Fruit fly (Drosophila melanogaster) whole organism, embryonic: ENCODE measurements around the gene Elp4.
A peak's percentile ranks its signal among the peaks of the same experiment; 100 is the strongest.

ENCODE experiments used
- BEAF-32 ChIP-seq: fragments of 200-800 bp; sonication (Bioruptor generic); optimal IDR thresholded peaks from 3 replicates; lab custom pipeline; 2017; ENCODE audit warnings: missing biosample characterization, missing genetic modification characterization, mild to moderate bottlenecking, moderate library complexity, missing genetic modification reagents
- Blimp-1 ChIP-seq: fragments of 200-800 bp; sonication (Bioruptor generic); optimal IDR thresholded peaks from 3 replicates; lab custom pipeline; 2018; ENCODE audit warnings: missing biosample characterization, missing genetic modification characterization, mild to moderate bottlenecking, moderate library complexity, missing genetic modification reagents
- C15 ChIP-seq: fragments of 200-800 bp; sonication (Bioruptor generic); IDR thresholded peaks from 3 replicates; pipeline ENCODE4 v1.3.6; 2022; ENCODE audit warnings: missing biosample characterization, missing genetic modification characterization
- CG11093 ChIP-seq: fragments of 200-800 bp; sonication (Bioruptor generic); IDR thresholded peaks from 3 replicates; pipeline ENCODE4 v1.3.6; 2022; ENCODE audit warnings: missing biosample characterization, missing genetic modification characterization
- CG11456 ChIP-seq: fragments of 200-800 bp; sonication (Bioruptor generic); IDR thresholded peaks from 3 replicates; pipeline ENCODE4 v1.3.6; 2022; ENCODE audit warnings: missing biosample characterization, missing genetic modification characterization
- CG11560 ChIP-seq: fragments of 200-800 bp; sonication (Bioruptor generic); IDR thresholded peaks from 3 replicates; pipeline ENCODE4 v1.3.6; 2022; ENCODE audit warnings: missing biosample characterization, missing genetic modification characterization
- CG12104 ChIP-seq: fragments of 200-800 bp; sonication (Bioruptor generic); optimal IDR thresholded peaks from 3 replicates; lab custom pipeline; 2016; ENCODE audit warnings: missing biosample characterization, missing genetic modification characterization
- CG13123 ChIP-seq: fragments of 200-800 bp; sonication (Bioruptor generic); optimal IDR thresholded peaks from 2 replicates; lab custom pipeline; 2016; ENCODE audit warnings: missing biosample characterization, missing genetic modification characterization
- CG1602 ChIP-seq: fragments of 200-800 bp; sonication (Bioruptor generic); optimal IDR thresholded peaks from 3 replicates; lab custom pipeline; 2016; ENCODE audit warnings: missing biosample characterization, missing genetic modification characterization
- CG18599 ChIP-seq: fragments of 200-800 bp; sonication (Bioruptor generic); optimal IDR thresholded peaks from 3 replicates; lab custom pipeline; 2017; ENCODE audit warnings: missing biosample characterization, missing genetic modification characterization, mild to moderate bottlenecking, moderate library complexity, missing genetic modification reagents
- CG3163 ChIP-seq: fragments of 200-800 bp; sonication (Bioruptor generic); optimal IDR thresholded peaks from 3 replicates; lab custom pipeline; 2016; ENCODE audit warnings: missing biosample characterization, missing genetic modification characterization
- CG32772 ChIP-seq: fragments of 200-800 bp; sonication (Bioruptor generic); IDR thresholded peaks from 2 replicates; pipeline ENCODE4 v1.3.6; 2022; ENCODE audit warnings: missing biosample characterization, missing genetic modification characterization
- CG3838 ChIP-seq: fragments of 200-800 bp; sonication (Bioruptor generic); optimal IDR thresholded peaks from 3 replicates; lab custom pipeline; 2016; ENCODE audit warnings: missing biosample characterization, missing genetic modification characterization
- CG4360 ChIP-seq: fragments of 200-800 bp; sonication (Bioruptor generic); IDR thresholded peaks from 2 replicates; pipeline ENCODE4 v1.3.6; 2022; ENCODE audit warnings: missing biosample characterization, missing genetic modification characterization
- CG4424 ChIP-seq: fragments of 200-800 bp; sonication (Bioruptor generic); optimal IDR thresholded peaks from 3 replicates; lab custom pipeline; 2016; ENCODE audit warnings: missing biosample characterization, missing genetic modification characterization
- CG7357 ChIP-seq: fragments of 200-800 bp; sonication (Bioruptor generic); IDR thresholded peaks from 3 replicates; pipeline ENCODE4 v1.3.6; 2022; ENCODE audit warnings: missing biosample characterization, missing genetic modification characterization
- CG7745 ChIP-seq: fragments of 200-800 bp; sonication (Bioruptor generic); optimal IDR thresholded peaks from 2 replicates; lab custom pipeline; 2018; ENCODE audit warnings: missing biosample characterization, mild to moderate bottlenecking, missing genetic modification characterization, moderate library complexity
- Dbx ChIP-seq: fragments of 200-800 bp; sonication (Bioruptor generic); IDR thresholded peaks from 3 replicates; pipeline ENCODE4 v1.3.6; 2022; ENCODE audit warnings: missing biosample characterization, missing genetic modification characterization
- Dll ChIP-seq: fragments of 200-800 bp; sonication (Bioruptor generic); IDR thresholded peaks from 4 replicates; pipeline ENCODE4 v1.3.6; 2022; ENCODE audit warnings: missing biosample characterization, missing genetic modification characterization; ENCODE audit not compliant: partially characterized antibody
- Doc2 ChIP-seq: fragments of 200-800 bp; sonication (Bioruptor generic); IDR thresholded peaks from 2 replicates; pipeline ENCODE4 v1.3.6; 2022; ENCODE audit warnings: missing biosample characterization, missing genetic modification characterization
- Dref ChIP-seq: fragments of 200-800 bp; sonication (Bioruptor generic); IDR thresholded peaks from 2 replicates; pipeline ENCODE4 v1.3.6; 2022; ENCODE audit warnings: missing biosample characterization, missing genetic modification characterization
- E2f2 ChIP-seq: fragments of 200-800 bp; sonication (Bioruptor generic); IDR thresholded peaks from 2 replicates; pipeline ENCODE4 v1.3.6; 2022; ENCODE audit warnings: missing biosample characterization, missing genetic modification characterization
- Ets65A ChIP-seq: fragments of 200-800 bp; sonication (Bioruptor generic); peaks from one replicate; lab custom pipeline; 2016; ENCODE audit warnings: missing biosample characterization, missing genetic modification characterization
- Gsc ChIP-seq: fragments of 200-800 bp; sonication (Bioruptor generic); IDR thresholded peaks from 2 replicates; pipeline ENCODE4 v1.3.6; 2022; ENCODE audit warnings: missing biosample characterization, missing genetic modification characterization
- H2.0 ChIP-seq: fragments of 200-800 bp; sonication (Bioruptor generic); IDR thresholded peaks from 2 replicates; pipeline ENCODE4 v1.3.6; 2022; ENCODE audit warnings: missing biosample characterization, missing genetic modification characterization
- HLH54F ChIP-seq: fragments of 200-800 bp; sonication (Bioruptor generic); optimal IDR thresholded peaks from 3 replicates; lab custom pipeline; 2016; ENCODE audit warnings: missing biosample characterization, missing genetic modification characterization
- Hr3 ChIP-seq: fragments of 200-800 bp; sonication (Bioruptor generic); optimal IDR thresholded peaks from 3 replicates; lab custom pipeline; 2016; ENCODE audit warnings: missing biosample characterization, missing genetic modification characterization
- Kr ChIP-seq: fragments of 200-800 bp; sonication (Bioruptor generic); optimal IDR thresholded peaks from 2 replicates; lab custom pipeline; 2017; ENCODE audit warnings: missing biosample characterization, mild to moderate bottlenecking, missing genetic modification characterization
- Max ChIP-seq: fragments of 200-800 bp; sonication (Bioruptor generic); optimal IDR thresholded peaks from 2 replicates; lab custom pipeline; 2016; ENCODE audit warnings: missing biosample characterization, mild to moderate bottlenecking, missing genetic modification characterization
- NC2β ChIP-seq: fragments of 200-800 bp; sonication (Bioruptor generic); optimal IDR thresholded peaks from 2 replicates; lab custom pipeline; 2016; ENCODE audit warnings: missing biosample characterization, missing genetic modification characterization
- Nf-YC ChIP-seq: fragments of 200-800 bp; optimal IDR thresholded peaks from 3 replicates; lab custom pipeline; 2019; ENCODE audit warnings: missing biosample characterization, mild to moderate bottlenecking, missing genetic modification characterization, moderate library complexity
- Poxn ChIP-seq: fragments of 200-800 bp; sonication (Bioruptor generic); IDR thresholded peaks from 2 replicates; pipeline ENCODE4 v1.3.6; 2022; ENCODE audit warnings: missing biosample characterization, missing genetic modification characterization
- Side ChIP-seq: fragments of 200-800 bp; sonication (Bioruptor generic); optimal IDR thresholded peaks from 2 replicates; lab custom pipeline; 2016; ENCODE audit warnings: missing biosample characterization, missing genetic modification characterization
- bcd ChIP-seq: fragments of 200-800 bp; sonication (Bioruptor generic); optimal IDR thresholded peaks from 2 replicates; lab custom pipeline; 2017; ENCODE audit warnings: missing biosample characterization, mild to moderate bottlenecking, missing genetic modification characterization
- cad ChIP-seq: fragments of >200 bp; optimal IDR thresholded peaks from 2 replicates; lab custom pipeline; 2017; ENCODE audit warnings: missing biosample characterization, missing genetic modification characterization
- chif ChIP-seq, 2 experiments: fragments of 200-800 bp; sonication (Bioruptor generic); optimal IDR thresholded peaks; 3 replicates each; lab custom pipeline; 2016; ENCODE audit warnings: missing biosample characterization in 2 of 2, missing genetic modification characterization in 2 of 2
- ems ChIP-seq: fragments of 200-800 bp; sonication (Bioruptor generic); optimal IDR thresholded peaks from 3 replicates; lab custom pipeline; 2016; ENCODE audit warnings: missing biosample characterization, missing genetic modification characterization
- fu2 ChIP-seq: fragments of 200-800 bp; sonication (Bioruptor generic); optimal IDR thresholded peaks from 2 replicates; lab custom pipeline; 2016; ENCODE audit warnings: missing biosample characterization, missing genetic modification characterization
- hb ChIP-seq: fragments of 200-800 bp; sonication (Bioruptor generic); IDR thresholded peaks from 3 replicates; pipeline ENCODE4 v1.3.6; 2022; ENCODE audit warnings: missing biosample characterization, missing genetic modification characterization; ENCODE audit not compliant: partially characterized antibody
- hbn ChIP-seq: fragments of 200-800 bp; sonication (Bioruptor generic); IDR thresholded peaks from 2 replicates; pipeline ENCODE4 v1.3.6; 2022; ENCODE audit warnings: missing biosample characterization, missing genetic modification characterization; ENCODE audit not compliant: partially characterized antibody
- lmd ChIP-seq: fragments of 200-800 bp; sonication (Bioruptor generic); IDR thresholded peaks from 2 replicates; pipeline ENCODE4 v1.3.6; 2022; ENCODE audit warnings: missing biosample characterization, missing genetic modification characterization
- mld ChIP-seq: fragments of 200-800 bp; sonication (Bioruptor generic); IDR thresholded peaks from 3 replicates; pipeline ENCODE4 v1.3.6; 2022; ENCODE audit warnings: missing biosample characterization, missing genetic modification characterization; ENCODE audit not compliant: partially characterized antibody
- nerfin-1 ChIP-seq: fragments of 200-800 bp; sonication (Bioruptor generic); optimal IDR thresholded peaks from 3 replicates; lab custom pipeline; 2019; ENCODE audit warnings: missing biosample characterization, mild to moderate bottlenecking, missing genetic modification characterization, moderate library complexity
- oc ChIP-seq: fragments of 200-800 bp; sonication (Bioruptor generic); optimal IDR thresholded peaks from 2 replicates; lab custom pipeline; 2018; ENCODE audit warnings: missing biosample characterization, mild to moderate bottlenecking, missing genetic modification characterization, moderate library complexity
- odd ChIP-seq: fragments of 200-800 bp; sonication (Bioruptor generic); optimal IDR thresholded peaks from 2 replicates; lab custom pipeline; 2017; ENCODE audit warnings: missing biosample characterization, mild to moderate bottlenecking, missing genetic modification characterization
- prd ChIP-seq, 3 experiments: fragments of >200 bp in 2 of 3; fragments of 200-800 bp in 1 of 3; sonication (Bioruptor generic) in 1 of 3; optimal IDR thresholded peaks in 2 of 3; IDR thresholded peaks in 1 of 3; 2 replicates in 2 of 3; 3 replicates in 1 of 3; pipeline versions ENCODE4 v1.3.6 to Lab custom; 2017 to 2022; ENCODE audit warnings: missing biosample characterization in 1 of 3, missing genetic modification characterization in 1 of 3
- pros ChIP-seq: fragments of 200-800 bp; sonication (Bioruptor generic); optimal IDR thresholded peaks from 3 replicates; lab custom pipeline; 2019; ENCODE audit warnings: missing biosample characterization, mild to moderate bottlenecking, missing genetic modification characterization, moderate library complexity
- sqz ChIP-seq: fragments of 200-800 bp; sonication (Bioruptor generic); optimal IDR thresholded peaks from 3 replicates; lab custom pipeline; 2018; ENCODE audit warnings: missing biosample characterization, mild to moderate bottlenecking, missing genetic modification characterization
- wdn ChIP-seq: fragments of 200-800 bp; sonication (Bioruptor generic); IDR thresholded peaks from 2 replicates; pipeline ENCODE4 v1.3.6; 2022; ENCODE audit warnings: missing biosample characterization, missing genetic modification characterization

The Elp4 gene

DNA sequence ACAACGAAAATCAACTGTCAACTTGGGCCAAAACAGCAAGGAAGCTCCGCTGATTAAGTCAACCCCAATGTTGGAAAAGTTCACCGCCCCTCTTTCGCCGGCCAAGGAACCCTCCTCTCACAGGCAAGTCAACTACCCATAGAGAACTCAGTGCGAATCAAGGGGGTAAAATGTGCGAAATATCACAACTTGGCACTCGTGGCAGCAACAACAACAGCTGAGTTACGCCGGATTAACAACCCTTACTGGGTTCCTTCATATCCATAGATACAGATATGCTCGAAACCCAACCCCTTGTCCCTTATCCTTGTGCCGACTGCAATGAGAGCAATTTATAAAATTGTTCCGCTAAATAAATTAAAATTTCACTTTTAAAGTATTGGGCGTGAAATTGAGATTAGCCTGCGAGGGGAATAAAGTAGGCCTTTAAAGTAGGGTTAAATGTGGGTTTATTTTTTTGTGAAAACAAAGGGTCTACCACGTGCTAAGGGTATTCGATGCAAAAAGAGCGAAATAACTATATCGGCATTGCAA lies 34.8 kb upstream of the Elp4 start (continued):
- TF ChIP-seq Dbx (GFP tag; lab: Robert Waterston, UW): no peak
- TF ChIP-seq Ets65A (GFP tag; lab: Kevin White, UChicago): peak; percentile 34
- peak; percentile 87 for TF ChIP-seq CG4360
- TF ChIP-seq Max (GFP tag; lab: Kevin White, UChicago): no peak
- no peak for TF ChIP-seq CG11456
- no peak for TF ChIP-seq prd (optimal IDR thresholded peaks at IDR 0.05; lab: Kevin White, UChicago)
- TF ChIP-seq prd (GFP tag; IDR thresholded peaks at IDR 0.05; lab: Robert Waterston, UW): no peak
- TF ChIP-seq nerfin-1 (tag; lab: Kevin White, UChicago): peak; percentile 74
- no peak for TF ChIP-seq CG12104
- TF ChIP-seq CG4424 (GFP tag; lab: Kevin White, UChicago): no peak
- no peak for TF ChIP-seq CG11093 (GFP tag; lab: Robert Waterston, UW)
- TF ChIP-seq CG13123: no peak
- no peak for TF ChIP-seq cad (GFP tag; lab: Kevin White, UChicago)
- TF ChIP-seq chif (GFP tag; optimal IDR thresholded peaks at IDR 0.05; lab: Kevin White, UChicago): no peak
- no peak for TF ChIP-seq CG18599 (GFP tag; lab: Kevin White, UChicago)
- no peak for TF ChIP-seq bcd (GFP tag; lab: Kevin White, UChicago)
- no peak for TF ChIP-seq mld (GFP tag; lab: Robert Waterston, UW)
- TF ChIP-seq CG3163: no peak
- no peak for TF ChIP-seq sqz
- peak; percentile 31 for TF ChIP-seq Kr
- no peak for TF ChIP-seq fu2 (GFP tag; lab: Kevin White, UChicago)
- TF ChIP-seq BEAF-32 (GFP tag; lab: Kevin White, UChicago): no peak
- no peak for TF ChIP-seq CG3838
- no peak for TF ChIP-seq wdn (GFP tag; lab: Robert Waterston, UW)
- no peak for TF ChIP-seq Hr3 (GFP tag; lab: Kevin White, UChicago)
- no peak for TF ChIP-seq Blimp-1
- TF ChIP-seq lmd: no peak
- no peak for TF ChIP-seq Doc2 (GFP tag; lab: Robert Waterston, UW)
- no peak for TF ChIP-seq CG32772
- no peak for TF ChIP-seq C15 (GFP tag; lab: Robert Waterston, UW)
- TF ChIP-seq E2f2: no peak
- no peak for TF ChIP-seq Side (GFP tag; lab: Kevin White, UChicago)
- TF ChIP-seq hb (GFP tag; lab: Robert Waterston, UW): no peak
- TF ChIP-seq odd: no peak
- TF ChIP-seq Dll (GFP tag; lab: Robert Waterston, UW): no peak
- TF ChIP-seq oc (tag; lab: Kevin White, UChicago): peak; percentile 32
- no peak for TF ChIP-seq Poxn (GFP tag; lab: Robert Waterston, UW)
- no peak for TF ChIP-seq NC2β (GFP tag; lab: Kevin White, UChicago)
- peak; percentile 16 for TF ChIP-seq Nf-YC (tag; lab: Kevin White, UChicago)
- no peak for TF ChIP-seq CG11560 (tag; lab: Robert Waterston, UW)
- no peak for TF ChIP-seq Dref (GFP tag; lab: Robert Waterston, UW)
- no peak for TF ChIP-seq HLH54F (GFP tag; lab: Kevin White, UChicago)
- no peak for TF ChIP-seq CG1602
- TF ChIP-seq ems (GFP tag; lab: Kevin White, UChicago): no peak
- TF ChIP-seq H2.0 (GFP tag; lab: Robert Waterston, UW): no peak
- TF ChIP-seq CG7745 (tag; lab: Kevin White, UChicago): peak; percentile 19
- TF ChIP-seq Gsc (GFP tag; lab: Robert Waterston, UW): no peak
- TF ChIP-seq CG7357: no peak
- TF ChIP-seq hbn (GFP tag; lab: Robert Waterston, UW): no peak
- peak; percentile 88 for TF ChIP-seq pros
